Fruit fly (Drosophila melanogaster) whole organism, prepupa: ENCODE results near the gene CG4766.

Experiments
- Blimp-1 ChIP-seq: fragments of 200-800 bp; sonication (Bioruptor generic); optimal IDR thresholded peaks from 3 replicates; lab custom pipeline; 2017; ENCODE audit warnings: missing biosample characterization, missing genetic modification characterization, mild to moderate bottlenecking, moderate library complexity, missing genetic modification reagents
- CG10669 ChIP-seq: fragments of 200-800 bp; sonication (Bioruptor generic); optimal IDR thresholded peaks from 3 replicates; lab custom pipeline; 2018; ENCODE audit warnings: missing biosample characterization, mild to moderate bottlenecking, missing genetic modification characterization, moderate library complexity
- CG11294 ChIP-seq: fragments of 200-800 bp; sonication (Bioruptor generic); IDR thresholded peaks from 2 replicates; pipeline ENCODE4 v1.3.6; 2022; ENCODE audit warnings: missing biosample characterization, missing genetic modification characterization
- CG11762 ChIP-seq: fragments of 200-800 bp; sonication (Bioruptor generic); optimal IDR thresholded peaks from 3 replicates; lab custom pipeline; 2016; ENCODE audit warnings: missing biosample characterization, missing genetic modification characterization; ENCODE audit not compliant: insufficient read depth
- CG11902 ChIP-seq: fragments of 200-800 bp; sonication (Bioruptor generic); optimal IDR thresholded peaks from 3 replicates; lab custom pipeline; 2016; ENCODE audit warnings: missing biosample characterization, missing genetic modification characterization
- CG15336 ChIP-seq: fragments of 200-800 bp; sonication (Bioruptor generic); IDR thresholded peaks from 2 replicates; pipeline ENCODE4 v1.3.6; 2022; ENCODE audit warnings: missing biosample characterization, missing genetic modification characterization
- CG1621 ChIP-seq: fragments of 200-800 bp; sonication (Bioruptor generic); optimal IDR thresholded peaks from 3 replicates; lab custom pipeline; 2018; ENCODE audit warnings: missing biosample characterization, mild to moderate bottlenecking, missing genetic modification characterization
- CG16779 ChIP-seq: fragments of 200-800 bp; sonication (Bioruptor generic); optimal IDR thresholded peaks from 3 replicates; lab custom pipeline; 2017; ENCODE audit warnings: missing biosample characterization, mild to moderate bottlenecking, missing genetic modification characterization
- CG3032 ChIP-seq: fragments of 200-800 bp; optimal IDR thresholded peaks from 2 replicates; lab custom pipeline; 2019; ENCODE audit warnings: missing biosample characterization, mild to moderate bottlenecking, missing genetic modification characterization, moderate library complexity
- CG31627 ChIP-seq: fragments of 200-800 bp; sonication (Bioruptor generic); optimal IDR thresholded peaks from 3 replicates; lab custom pipeline; 2016; ENCODE audit warnings: missing biosample characterization, missing genetic modification characterization
- CG32006 ChIP-seq: fragments of 200-800 bp; sonication (Bioruptor generic); optimal IDR thresholded peaks from 3 replicates; lab custom pipeline; 2017; ENCODE audit warnings: missing biosample characterization, mild to moderate bottlenecking, missing genetic modification characterization
- CG3919 ChIP-seq: fragments of 200-800 bp; sonication (Bioruptor generic); optimal IDR thresholded peaks from 3 replicates; lab custom pipeline; 2016; ENCODE audit warnings: missing biosample characterization, missing genetic modification characterization
- CG4318 ChIP-seq: fragments of 200-800 bp; sonication (Bioruptor generic); optimal IDR thresholded peaks from 3 replicates; lab custom pipeline; 2017; ENCODE audit warnings: missing biosample characterization, mild to moderate bottlenecking, missing genetic modification characterization
- CG6163 ChIP-seq: fragments of 200-800 bp; sonication (Bioruptor generic); IDR thresholded peaks from 3 replicates; pipeline ENCODE4 v1.3.6; 2022; ENCODE audit warnings: missing biosample characterization, missing genetic modification characterization
- CG6276 ChIP-seq: fragments of 200-800 bp; sonication (Bioruptor generic); optimal IDR thresholded peaks from 2 replicates; lab custom pipeline; 2017; ENCODE audit warnings: missing biosample characterization, mild to moderate bottlenecking, missing genetic modification characterization
- CG6792 ChIP-seq: fragments of 200-800 bp; sonication (Bioruptor generic); optimal IDR thresholded peaks from 3 replicates; lab custom pipeline; 2016; ENCODE audit warnings: missing biosample characterization, missing genetic modification characterization
- CG6808 ChIP-seq: fragments of 200-800 bp; sonication (Bioruptor generic); optimal IDR thresholded peaks from 3 replicates; lab custom pipeline; 2017; ENCODE audit warnings: missing biosample characterization, missing genetic modification characterization, mild to moderate bottlenecking, moderate library complexity, missing genetic modification reagents
- CG6854 ChIP-seq: fragments of 200-800 bp; sonication (Bioruptor generic); optimal IDR thresholded peaks from 2 replicates; lab custom pipeline; 2017; ENCODE audit warnings: missing biosample characterization, mild to moderate bottlenecking, missing genetic modification characterization
- CG7368 ChIP-seq: fragments of 200-800 bp; sonication (Bioruptor generic); optimal IDR thresholded peaks from 3 replicates; lab custom pipeline; 2016; ENCODE audit warnings: missing biosample characterization, missing genetic modification characterization
- CG8119 ChIP-seq: fragments of 200-800 bp; sonication (Bioruptor generic); IDR thresholded peaks from 3 replicates; pipeline ENCODE4 v1.3.6; 2022; ENCODE audit warnings: missing biosample characterization, missing genetic modification characterization
- CG8319 ChIP-seq: fragments of 200-800 bp; sonication (Bioruptor generic); optimal IDR thresholded peaks from 3 replicates; lab custom pipeline; 2016; ENCODE audit warnings: missing biosample characterization, missing genetic modification characterization
- CG8632 ChIP-seq: fragments of 200-800 bp; sonication (Bioruptor generic); optimal IDR thresholded peaks from 3 replicates; lab custom pipeline; 2016; ENCODE audit warnings: missing biosample characterization, missing genetic modification characterization
- CG9139 ChIP-seq: fragments of 200-800 bp; sonication (Bioruptor generic); optimal IDR thresholded peaks from 3 replicates; lab custom pipeline; 2017; ENCODE audit warnings: missing biosample characterization, mild to moderate bottlenecking, missing genetic modification characterization
- Eip75B ChIP-seq: fragments of 200-800 bp; sonication (Bioruptor generic); optimal IDR thresholded peaks from 3 replicates; lab custom pipeline; 2016; ENCODE audit warnings: missing biosample characterization, missing genetic modification characterization
- Eip78C ChIP-seq: fragments of 200-800 bp; sonication (Bioruptor generic); peaks from one replicate; lab custom pipeline; 2016; ENCODE audit warnings: missing biosample characterization, missing genetic modification characterization
- Eip93F ChIP-seq: fragments of 200-800 bp; sonication (Bioruptor generic); optimal IDR thresholded peaks from 2 replicates; lab custom pipeline; 2016; ENCODE audit warnings: missing biosample characterization, mild to moderate bottlenecking, missing genetic modification characterization
- Ets21C ChIP-seq: fragments of 200-800 bp; sonication (Bioruptor generic); optimal IDR thresholded peaks from 3 replicates; lab custom pipeline; 2016; ENCODE audit warnings: missing biosample characterization, missing genetic modification characterization
- Ets96B ChIP-seq: fragments of 200-800 bp; optimal IDR thresholded peaks from 2 replicates; lab custom pipeline; 2019; ENCODE audit warnings: missing biosample characterization, mild to moderate bottlenecking, missing genetic modification characterization, moderate library complexity
- Gug ChIP-seq: fragments of 200-800 bp; sonication (Bioruptor generic); IDR thresholded peaks from 2 replicates; pipeline ENCODE4 v1.3.6; 2022; ENCODE audit warnings: missing biosample characterization, missing genetic modification characterization
- Hr38 ChIP-seq: sonication (Bioruptor generic); optimal IDR thresholded peaks from 2 replicates; lab custom pipeline; 2016; ENCODE audit warnings: missing biosample characterization, missing genetic modification characterization
- Hr39 ChIP-seq: fragments of 200-800 bp; sonication (Bioruptor generic); optimal IDR thresholded peaks from 2 replicates; lab custom pipeline; 2016; ENCODE audit warnings: missing biosample characterization, missing genetic modification characterization
- Lpt ChIP-seq: fragments of 200-800 bp; sonication (Bioruptor generic); optimal IDR thresholded peaks from 3 replicates; lab custom pipeline; 2016; ENCODE audit warnings: missing biosample characterization, missing genetic modification characterization
- Smox ChIP-seq: fragments of 200-800 bp; sonication (Bioruptor generic); optimal IDR thresholded peaks from 3 replicates; lab custom pipeline; 2016; ENCODE audit warnings: missing biosample characterization, missing genetic modification characterization
- Sox102F ChIP-seq: fragments of 200-800 bp; sonication (Bioruptor generic); optimal IDR thresholded peaks from 2 replicates; lab custom pipeline; 2016; ENCODE audit warnings: missing biosample characterization, mild to moderate bottlenecking, missing genetic modification characterization
- Sox15 ChIP-seq: fragments of 200-800 bp; sonication (Bioruptor generic); optimal IDR thresholded peaks from 3 replicates; lab custom pipeline; 2016; ENCODE audit warnings: missing biosample characterization, missing genetic modification characterization
- achi ChIP-seq: fragments of 200-800 bp; sonication (Bioruptor generic); optimal IDR thresholded peaks from 3 replicates; lab custom pipeline; 2016; ENCODE audit warnings: missing biosample characterization, missing genetic modification characterization
- acj6 ChIP-seq: fragments of 200-800 bp; sonication (Bioruptor generic); optimal IDR thresholded peaks from 3 replicates; lab custom pipeline; 2016; ENCODE audit warnings: missing biosample characterization, missing genetic modification characterization
- dsx ChIP-seq: fragments of 200-800 bp; optimal IDR thresholded peaks from 3 replicates; lab custom pipeline; 2019; ENCODE audit warnings: missing biosample characterization, mild to moderate bottlenecking, missing genetic modification characterization, moderate library complexity; ENCODE audit not compliant: poor library complexity, severe bottlenecking
- eg ChIP-seq: fragments of 200-800 bp; sonication (Bioruptor generic); IDR thresholded peaks from 3 replicates; pipeline ENCODE4 v1.3.6; 2022; ENCODE audit warnings: missing biosample characterization, missing genetic modification characterization
- esn ChIP-seq: fragments of 200-800 bp; sonication (Bioruptor generic); optimal IDR thresholded peaks from 2 replicates; lab custom pipeline; 2016; ENCODE audit warnings: missing biosample characterization, mild to moderate bottlenecking, missing genetic modification characterization, moderate library complexity
- fd59A ChIP-seq: fragments of 200-800 bp; sonication (Bioruptor generic); optimal IDR thresholded peaks from 2 replicates; lab custom pipeline; 2017; ENCODE audit warnings: missing biosample characterization, mild to moderate bottlenecking, missing genetic modification characterization, missing genetic modification reagents
- fkh ChIP-seq: fragments of 200-800 bp; sonication (Bioruptor generic); optimal IDR thresholded peaks from 3 replicates; lab custom pipeline; 2017; ENCODE audit warnings: missing biosample characterization, mild to moderate bottlenecking, missing genetic modification characterization, moderate library complexity
- lz ChIP-seq: fragments of 200-800 bp; sonication (Bioruptor generic); optimal IDR thresholded peaks from 3 replicates; lab custom pipeline; 2016; ENCODE audit warnings: missing biosample characterization, missing genetic modification characterization
- net ChIP-seq: fragments of 200-800 bp; sonication (Bioruptor generic); optimal IDR thresholded peaks from 3 replicates; lab custom pipeline; 2016; ENCODE audit warnings: missing biosample characterization, missing genetic modification characterization
- pdm3 ChIP-seq: fragments of 200-800 bp; sonication (Bioruptor generic); optimal IDR thresholded peaks from 3 replicates; lab custom pipeline; 2016; ENCODE audit warnings: missing biosample characterization, missing genetic modification characterization
- salr ChIP-seq, 2 experiments: fragments of 200-800 bp; sonication (Bioruptor generic); optimal IDR thresholded peaks; 3 replicates each; lab custom pipeline; 2016 to 2018; ENCODE audit warnings: missing biosample characterization in 2 of 2, missing genetic modification characterization in 2 of 2, mild to moderate bottlenecking in 1 of 2
- ss ChIP-seq, 2 experiments: fragments of 200-800 bp; sonication (Bioruptor generic); optimal IDR thresholded peaks; 2 replicates in 1 of 2; 3 replicates in 1 of 2; lab custom pipeline; 2017 to 2018; ENCODE audit warnings: mild to moderate bottlenecking in 2 of 2, missing biosample characterization in 2 of 2, missing genetic modification characterization in 2 of 2, moderate library complexity in 1 of 2
- svp ChIP-seq: fragments of 200-800 bp; sonication (Bioruptor generic); peaks from one replicate; lab custom pipeline; 2016; ENCODE audit warnings: missing biosample characterization, missing genetic modification characterization
- topi ChIP-seq: fragments of 200-800 bp; sonication (Bioruptor generic); optimal IDR thresholded peaks from 3 replicates; lab custom pipeline; 2016; ENCODE audit warnings: missing biosample characterization, missing genetic modification characterization
- vri ChIP-seq: fragments of 200-800 bp; sonication (Bioruptor generic); optimal IDR thresholded peaks from 3 replicates; lab custom pipeline; 2016; ENCODE audit warnings: missing biosample characterization, mild to moderate bottlenecking, missing genetic modification characterization

CG4766 gene

DNA sequence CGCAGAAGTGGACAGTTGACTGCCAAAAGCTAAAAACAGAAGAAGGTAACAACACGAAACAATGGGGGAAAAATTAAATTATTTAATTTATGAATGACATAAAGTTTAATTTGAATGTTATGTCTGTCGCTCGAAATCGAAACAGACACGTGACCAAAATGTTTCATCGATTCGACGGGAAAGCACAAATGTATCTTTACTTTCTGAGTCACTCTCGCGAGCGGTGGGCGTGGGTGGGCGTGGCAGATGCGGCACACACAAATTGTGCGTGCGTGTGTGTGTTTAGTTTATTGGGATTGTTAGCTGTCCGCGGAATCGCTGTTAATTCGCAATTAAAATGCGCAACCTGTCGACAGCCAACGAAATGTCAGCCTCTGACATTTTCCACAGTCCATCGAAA lies 6.9 kb upstream of the CG4766 start:
- TF ChIP-seq Eip75B (GFP tag; lab: Kevin White, UChicago) (no peak), Ets96B (no peak), acj6 (GFP tag; lab: Kevin White, UChicago) (no peak), CG3919 (GFP tag; lab: Kevin White, UChicago) (no peak), Blimp-1 (GFP tag; lab: Kevin White, UChicago) (no peak), vri (GFP tag; lab: Kevin White, UChicago) (no peak)

DNA sequence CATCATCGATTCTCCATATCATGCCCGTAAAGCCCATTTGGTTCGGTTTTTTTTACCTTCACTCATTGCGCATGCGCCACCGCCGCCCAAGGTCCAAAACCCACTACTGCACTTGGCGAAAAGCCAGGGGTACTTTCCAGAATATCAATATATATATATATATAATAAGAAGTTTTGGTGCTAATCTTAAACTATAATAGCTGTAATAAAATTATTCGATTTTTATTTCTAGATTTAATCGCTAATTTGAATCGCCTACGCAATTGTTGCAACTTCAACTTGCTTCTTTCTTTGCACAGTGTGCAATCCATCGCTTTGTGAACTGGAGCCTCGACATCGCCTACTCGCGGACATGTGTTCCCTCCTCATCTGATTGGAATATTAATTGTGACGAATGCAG lies 3.2 kb upstream of the CG4766 start:
- TF ChIP-seq CG32006 (GFP tag; lab: Kevin White, UChicago) (peak; percentile 44), CG7368 (GFP tag; lab: Kevin White, UChicago) (no peak), Ets96B (peak; percentile 66), salr (GFP tag; optimal IDR thresholded peaks at IDR 0.05; lab: Kevin White, UChicago) (no peak), achi (GFP tag; lab: Kevin White, UChicago) (peak; percentile 35), ss (GFP tag; optimal IDR thresholded peaks at IDR 0.05; lab: Kevin White, UChicago) (peak in 1 of 2 experiments; percentile 51), CG4318 (no peak), CG8119 (GFP tag; lab: Robert Waterston, UW) (no peak), CG6163 (peak; percentile 66; the same call in 2 of the 3 replicates), pdm3 (GFP tag; lab: Kevin White, UChicago) (peak; percentile 5), net (GFP tag; lab: Kevin White, UChicago) (no peak), CG3032 (tag; lab: Kevin White, UChicago) (peak; percentile 65), esn (GFP tag; lab: Kevin White, UChicago) (peak; percentile 8), CG6276 (GFP tag; lab: Kevin White, UChicago) (no peak), Sox102F (GFP tag; lab: Kevin White, UChicago) (no peak), CG9139 (peak; percentile 58), Ets21C (GFP tag; lab: Kevin White, UChicago) (no peak), CG10669 (GFP tag; lab: Kevin White, UChicago) (peak; percentile 61), Smox (no peak), CG6808 (GFP tag; lab: Kevin White, UChicago) (peak; percentile 56), Sox15 (GFP tag; lab: Kevin White, UChicago) (no peak), fd59A (GFP tag; lab: Kevin White, UChicago) (peak; percentile 4), Eip78C (peak; percentile 63), CG6792 (peak; percentile 2), CG8632 (GFP tag; lab: Kevin White, UChicago) (peak; percentile 36), vri (GFP tag; lab: Kevin White, UChicago) (no peak), CG6854 (GFP tag; lab: Kevin White, UChicago) (no peak), CG3919 (GFP tag; lab: Kevin White, UChicago) (peak; percentile 31), Eip93F (GFP tag; lab: Kevin White, UChicago) (no peak), CG31627 (GFP tag; lab: Kevin White, UChicago) (no peak), lz (no peak), dsx (GFP tag; lab: Kevin White, UChicago) (peak; percentile 54), Hr39 (GFP tag; lab: Kevin White, UChicago) (no peak), Blimp-1 (GFP tag; lab: Kevin White, UChicago) (no peak), CG11902 (GFP tag; lab: Kevin White, UChicago) (no peak), CG11294 (no peak), Hr38 (GFP tag; lab: Kevin White, UChicago) (no peak), CG15336 (GFP tag; lab: Robert Waterston, UW) (peak; percentile 41; the same call in 1 of the 2 replicates), topi (GFP tag; lab: Kevin White, UChicago) (no peak), eg (GFP tag; lab: Robert Waterston, UW) (no peak), CG11762 (GFP tag; lab: Kevin White, UChicago) (no peak), CG8319 (GFP tag; lab: Kevin White, UChicago) (no peak), CG1621 (tag; lab: Kevin White, UChicago) (no peak), Gug (GFP tag; lab: Robert Waterston, UW) (no peak), CG16779 (tag; lab: Kevin White, UChicago) (no peak), acj6 (GFP tag; lab: Kevin White, UChicago) (peak; percentile 35), svp (peak; percentile 52), Lpt (GFP tag; lab: Kevin White, UChicago) (no peak), fkh (no peak)
